Fruit fly (Drosophila melanogaster) whole organism, wandering third instar larva: Measurements from ENCODE around the gene GstT3.

Experiments used
- Abd-B ChIP-seq: fragments of >200 bp; optimal IDR thresholded peaks from 2 replicates; lab custom pipeline; 2017; ENCODE audit warnings: missing biosample characterization, missing genetic modification characterization
- Dfd ChIP-seq: fragments of >200 bp; optimal IDR thresholded peaks from 2 replicates; lab custom pipeline; 2017; ENCODE audit warnings: missing biosample characterization, missing genetic modification characterization
- Jra ChIP-seq: sonication (Bioruptor generic); optimal IDR thresholded peaks from 2 replicates; lab custom pipeline; 2016; ENCODE audit warnings: missing biosample characterization, missing genetic modification characterization
- Myc ChIP-seq: fragments of >200 bp; optimal IDR thresholded peaks from 2 replicates; lab custom pipeline; 2017
- dmrt93B ChIP-seq: fragments of 200-800 bp; sonication (Bioruptor generic); optimal IDR thresholded peaks from 2 replicates; lab custom pipeline; 2018; ENCODE audit warnings: missing biosample characterization, mild to moderate bottlenecking, missing genetic modification characterization
- h ChIP-seq: fragments of 200-800 bp; sonication (Bioruptor generic); optimal IDR thresholded peaks from 3 replicates; lab custom pipeline; 2016; ENCODE audit warnings: missing biosample characterization, mild to moderate bottlenecking, missing genetic modification characterization
- pan ChIP-seq: fragments of >200 bp; optimal IDR thresholded peaks from 2 replicates; lab custom pipeline; 2017
- psq ChIP-seq: fragments of 200-800 bp; sonication (Bioruptor generic); optimal IDR thresholded peaks from 3 replicates; lab custom pipeline; 2017; ENCODE audit warnings: missing biosample characterization, mild to moderate bottlenecking, missing genetic modification characterization, moderate library complexity

dm6 chrX:20447865-20448584 is 19.2 kb upstream of the GstT3 start:
- no peak for TF ChIP-seq Jra
- no peak for TF ChIP-seq pan (lab: Kevin White, UChicago)
- TF ChIP-seq dmrt93B (GFP tag; lab: Kevin White, UChicago): no peak
- TF ChIP-seq Myc (lab: Kevin White, UChicago): no peak
- no peak for TF ChIP-seq Dfd (GFP tag; lab: Kevin White, UChicago)
- no peak for TF ChIP-seq psq (GFP tag; lab: Kevin White, UChicago)
- no peak for TF ChIP-seq h
- no peak for TF ChIP-seq Abd-B (GFP tag; lab: Kevin White, UChicago)
